Fruit fly (Drosophila melanogaster): ENCODE results near the gene CG45263.
A peak's percentile ranks its signal among the peaks of the same experiment; 100 is the strongest.

CG45263 gene

DNA sequence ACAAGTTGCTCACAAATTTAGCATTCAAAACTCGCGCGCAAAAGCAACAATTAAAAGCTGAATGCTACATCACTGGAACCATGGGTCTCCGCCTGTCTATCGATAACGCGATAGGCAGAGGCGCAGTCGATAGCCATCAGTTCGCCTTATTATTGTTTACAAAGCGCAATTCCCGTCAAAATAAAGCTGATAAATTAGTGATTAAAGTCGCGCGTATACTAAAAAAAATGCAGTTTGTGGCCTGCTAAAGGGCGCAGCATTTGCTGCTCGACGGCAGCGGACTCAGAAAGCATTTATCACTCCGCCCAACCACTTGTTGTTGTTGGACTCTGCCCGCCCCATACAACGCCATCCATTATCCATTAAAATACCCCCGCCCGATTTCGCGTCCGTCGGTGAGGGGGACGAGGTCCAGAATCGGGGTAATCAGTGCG lies 40.4 kb upstream of the CG45263 start, which contains the start of gene CG11737:
TSS of gene CG11737 (plus strand) at position 117 of the 434 bp plus-strand sequence.
- no peak for TF ChIP-seq CG11617 (GFP tag; optimal IDR thresholded peaks at IDR 0.05)
- no peak for TF ChIP-seq pad (GFP tag; optimal IDR thresholded peaks at IDR 0.05)
- no peak for TF ChIP-seq Clk (GFP tag; optimal IDR thresholded peaks at IDR 0.05)
- TF ChIP-seq ovo (GFP tag; optimal IDR thresholded peaks at IDR 0.05) = no peak
- TF ChIP-seq cnc (optimal IDR thresholded peaks at IDR 0.05) = no peak
- TF ChIP-seq Mnt (GFP tag; optimal IDR thresholded peaks at IDR 0.05) = peak; percentile 5
- peak; percentile 22 for TF ChIP-seq CG12768 (GFP tag; optimal IDR thresholded peaks at IDR 0.05)
- TF ChIP-seq Hr96 (GFP tag; optimal IDR thresholded peaks at IDR 0.05) = peak; percentile 20
- peak; percentile 34 for TF ChIP-seq toe (GFP tag; optimal IDR thresholded peaks at IDR 0.05)
- no peak for TF ChIP-seq CG14711 (tag; optimal IDR thresholded peaks at IDR 0.05)
- no peak for TF ChIP-seq Crg-1 (GFP tag; optimal IDR thresholded peaks at IDR 0.05)
- no peak for TF ChIP-seq CG1620 (GFP tag; optimal IDR thresholded peaks at IDR 0.05)
- TF ChIP-seq CG33017 (tag; optimal IDR thresholded peaks at IDR 0.05) = no peak
- TF ChIP-seq bab1 (GFP tag; optimal IDR thresholded peaks at IDR 0.05) = no peak
- no peak for TF ChIP-seq tj (GFP tag; optimal IDR thresholded peaks at IDR 0.05)
- TF ChIP-seq CG7101 (tag; optimal IDR thresholded peaks at IDR 0.05) = no peak
- TF ChIP-seq CG5204 (GFP tag; optimal IDR thresholded peaks at IDR 0.05) = no peak
- TF ChIP-seq cic (GFP tag; optimal IDR thresholded peaks at IDR 0.05) = no peak
- TF ChIP-seq kay (GFP tag; ENCODE audit: borderline replicate concordance) = no peak
- TF ChIP-seq CG7045 (GFP tag; optimal IDR thresholded peaks at IDR 0.05) = no peak

DNA sequence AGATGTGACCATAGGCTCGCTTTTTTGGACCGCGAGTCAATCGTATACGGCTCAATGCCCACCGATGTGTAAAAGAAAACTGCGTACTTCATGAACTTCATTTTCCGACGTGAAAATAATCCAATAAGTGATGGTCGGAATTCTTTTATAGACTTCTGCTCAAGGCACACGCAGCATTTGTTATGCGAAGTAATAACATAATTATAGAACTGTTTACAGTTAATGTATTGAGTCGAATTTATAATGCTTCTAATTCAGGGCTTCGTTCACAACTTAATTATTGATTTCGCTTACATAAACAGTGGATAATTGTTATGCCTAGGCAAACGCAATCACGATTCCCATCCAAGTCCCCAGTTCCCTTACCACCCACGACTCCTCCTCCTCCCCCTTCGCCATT lies 35.5 kb upstream of the CG45263 start, which contains the start of gene Or85c:
TSS of gene Or85c (minus strand) at position 101 of the 400 bp plus-strand sequence.
- TF ChIP-seq CG7101 (tag; optimal IDR thresholded peaks at IDR 0.05) (no peak), CG11617 (GFP tag; optimal IDR thresholded peaks at IDR 0.05) (no peak), Clk (GFP tag; optimal IDR thresholded peaks at IDR 0.05) (no peak), toe (GFP tag; optimal IDR thresholded peaks at IDR 0.05) (no peak), CG33017 (tag; optimal IDR thresholded peaks at IDR 0.05) (no peak), cnc (optimal IDR thresholded peaks at IDR 0.05) (no peak), CG1620 (GFP tag; optimal IDR thresholded peaks at IDR 0.05) (no peak), bab1 (GFP tag; optimal IDR thresholded peaks at IDR 0.05) (no peak), CG12768 (GFP tag; optimal IDR thresholded peaks at IDR 0.05) (no peak), CG5204 (GFP tag; optimal IDR thresholded peaks at IDR 0.05) (no peak), Mnt (GFP tag; optimal IDR thresholded peaks at IDR 0.05) (no peak), ovo (GFP tag; optimal IDR thresholded peaks at IDR 0.05) (no peak), pad (GFP tag; optimal IDR thresholded peaks at IDR 0.05) (no peak), CG14711 (tag; optimal IDR thresholded peaks at IDR 0.05) (no peak), cic (GFP tag; optimal IDR thresholded peaks at IDR 0.05) (no peak), kay (GFP tag; ENCODE audit: borderline replicate concordance) (no peak), Hr96 (GFP tag; optimal IDR thresholded peaks at IDR 0.05) (no peak), tj (GFP tag; optimal IDR thresholded peaks at IDR 0.05) (no peak)

DNA sequence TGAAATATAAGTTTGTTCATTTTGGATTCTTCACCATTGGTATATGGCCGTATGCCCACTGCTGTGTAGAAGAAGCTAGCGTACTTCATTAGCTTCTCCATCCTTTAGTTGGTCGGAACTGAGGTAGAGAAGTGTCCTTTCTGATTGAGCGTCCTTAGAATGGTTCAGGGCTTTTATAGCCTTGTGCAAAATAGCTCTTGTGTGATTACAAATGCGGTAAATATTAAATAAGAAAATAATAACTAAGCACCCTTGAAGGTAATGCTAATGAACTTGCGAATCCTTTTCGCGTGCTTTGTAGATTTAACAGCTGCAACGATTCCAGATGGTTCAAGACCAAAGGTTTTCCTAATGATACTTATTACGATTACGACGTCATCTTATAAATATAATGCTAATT lies 33.8 kb upstream of the CG45263 start, which contains the start of gene Or85b:
TSS of gene Or85b (minus strand) at position 101 of the 400 bp plus-strand sequence.
- TF ChIP-seq toe (GFP tag; optimal IDR thresholded peaks at IDR 0.05) (no peak), CG5204 (GFP tag; optimal IDR thresholded peaks at IDR 0.05) (no peak)

DNA sequence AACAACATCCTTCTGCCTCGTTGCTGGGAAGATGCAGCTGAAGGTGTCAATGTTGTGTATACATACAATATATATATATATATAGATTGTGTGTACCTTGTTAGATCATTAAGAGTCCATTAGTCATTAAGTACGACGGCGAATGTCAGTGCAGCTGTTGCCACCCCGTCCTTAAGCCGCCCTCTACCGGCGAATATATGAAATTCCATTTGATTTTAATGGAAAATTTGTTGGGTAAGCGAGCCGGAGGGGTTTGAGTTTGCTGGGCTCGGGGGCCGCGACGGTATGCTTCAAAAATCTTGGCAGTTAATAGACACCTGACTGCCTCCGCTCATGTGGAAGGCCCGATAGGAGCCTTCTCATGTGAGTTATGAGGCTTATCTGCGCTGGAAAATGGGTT lies 7.2 kb upstream of the CG45263 start:
- no peak for TF ChIP-seq CG1620 (GFP tag; optimal IDR thresholded peaks at IDR 0.05)
- no peak for TF ChIP-seq cic (GFP tag; optimal IDR thresholded peaks at IDR 0.05)
- TF ChIP-seq Hr96 (GFP tag; optimal IDR thresholded peaks at IDR 0.05) = no peak
- no peak for TF ChIP-seq pad (GFP tag; optimal IDR thresholded peaks at IDR 0.05)
- no peak for TF ChIP-seq CG5204 (GFP tag; optimal IDR thresholded peaks at IDR 0.05)
- no peak for TF ChIP-seq CG7045 (GFP tag; optimal IDR thresholded peaks at IDR 0.05)
- TF ChIP-seq ovo (GFP tag; optimal IDR thresholded peaks at IDR 0.05) = no peak
- no peak for TF ChIP-seq kay (GFP tag; ENCODE audit: borderline replicate concordance)

DNA sequence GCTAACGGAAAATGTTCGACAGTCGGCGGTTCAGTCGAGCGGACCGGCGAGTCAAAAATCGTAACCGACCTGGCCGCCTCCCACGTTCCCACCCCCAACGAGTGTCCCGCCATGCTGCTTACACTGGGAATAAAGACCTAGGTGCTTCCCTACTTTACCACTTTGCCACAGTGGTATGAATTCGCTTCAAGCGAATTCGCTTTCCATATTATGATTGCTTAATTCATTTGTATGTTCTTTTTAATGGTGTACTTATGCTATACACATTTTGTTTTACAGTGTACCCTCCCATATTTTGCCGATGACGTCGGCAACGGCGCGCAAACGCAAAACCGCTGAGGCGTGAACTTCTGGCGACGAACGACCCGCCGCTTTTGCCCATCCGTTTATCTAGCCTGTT lies 5.5 kb upstream of the CG45263 start:
- TF ChIP-seq tj (GFP tag; optimal IDR thresholded peaks at IDR 0.05) = no peak
- TF ChIP-seq CG1620 (GFP tag; optimal IDR thresholded peaks at IDR 0.05) = no peak
- TF ChIP-seq CG12768 (GFP tag; optimal IDR thresholded peaks at IDR 0.05) = no peak
- no peak for TF ChIP-seq CG5204 (GFP tag; optimal IDR thresholded peaks at IDR 0.05)
- TF ChIP-seq toe (GFP tag; optimal IDR thresholded peaks at IDR 0.05) = no peak
- TF ChIP-seq bab1 (GFP tag; optimal IDR thresholded peaks at IDR 0.05) = no peak
- TF ChIP-seq CG7045 (GFP tag; optimal IDR thresholded peaks at IDR 0.05) = no peak
- no peak for TF ChIP-seq cic (GFP tag; optimal IDR thresholded peaks at IDR 0.05)
- TF ChIP-seq pad (GFP tag; optimal IDR thresholded peaks at IDR 0.05) = no peak
- no peak for TF ChIP-seq CG11617 (GFP tag; optimal IDR thresholded peaks at IDR 0.05)
- no peak for TF ChIP-seq CG7101 (tag; optimal IDR thresholded peaks at IDR 0.05)

DNA sequence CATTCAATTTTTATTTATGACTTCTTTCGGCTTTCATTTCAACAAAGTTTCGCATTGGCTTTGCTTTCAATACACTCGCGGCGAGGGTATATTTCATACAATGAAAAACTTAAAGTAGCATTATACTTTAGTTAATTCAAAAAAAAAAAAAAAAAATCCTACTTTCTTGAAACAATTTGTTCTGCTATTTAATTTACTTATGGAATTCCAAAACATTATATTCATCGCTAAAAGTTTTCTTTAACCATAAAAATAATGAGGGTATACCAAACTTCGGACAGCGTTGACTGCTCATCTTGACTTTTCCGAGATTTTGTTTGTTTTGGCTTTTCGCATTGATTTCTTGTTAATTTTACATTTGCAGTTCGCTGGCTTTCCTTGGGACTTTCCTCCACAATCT lies 6.8 kb downstream of the CG45263 start:
- no peak for TF ChIP-seq toe (GFP tag; optimal IDR thresholded peaks at IDR 0.05)
- TF ChIP-seq CG7101 (tag; optimal IDR thresholded peaks at IDR 0.05) = no peak
- no peak for TF ChIP-seq CG1620 (GFP tag; optimal IDR thresholded peaks at IDR 0.05)
- TF ChIP-seq CG5204 (GFP tag; optimal IDR thresholded peaks at IDR 0.05) = no peak
- no peak for TF ChIP-seq Hr96 (GFP tag; optimal IDR thresholded peaks at IDR 0.05)
- TF ChIP-seq cic (GFP tag; optimal IDR thresholded peaks at IDR 0.05) = no peak
- TF ChIP-seq ovo (GFP tag; optimal IDR thresholded peaks at IDR 0.05) = no peak
- TF ChIP-seq CG7045 (GFP tag; optimal IDR thresholded peaks at IDR 0.05) = no peak
